Worm (Caenorhabditis elegans): Measurements from ENCODE around the gene R10D12.10.

R10D12.10 gene

DNA sequence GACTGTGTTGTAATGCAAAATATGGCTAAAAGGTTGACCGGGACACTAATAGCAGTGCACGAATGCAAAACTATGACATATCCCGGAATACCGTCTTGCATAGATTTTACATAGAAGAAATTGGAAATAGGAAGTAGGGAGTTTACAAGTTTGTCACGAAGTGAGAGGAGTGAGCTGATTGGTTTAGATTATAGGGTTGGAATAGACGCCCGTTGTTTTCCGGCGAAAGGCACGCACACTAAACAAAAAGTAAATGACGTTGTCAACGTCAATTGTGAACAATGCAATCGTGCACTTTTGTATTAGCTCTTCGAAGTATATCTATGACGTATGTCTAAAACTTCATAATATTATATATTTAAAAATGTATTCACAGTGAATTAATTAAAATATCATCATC, 2.8 kb upstream of the R10D12.10 start, which contains the start of gene srh-24:
Gene srh-24, minus strand, starts transcription at position 101 of the 400 bp plus-strand sequence.
- TF ChIP-seq nhr-237 (tag; optimal IDR thresholded peaks at IDR 0.05) = no peak
- no peak for TF ChIP-seq mep-1 (tag; optimal IDR thresholded peaks at IDR 0.05)
- TF ChIP-seq snpc-4 (tag; optimal IDR thresholded peaks at IDR 0.05) = no peak
- no peak for TF ChIP-seq sem-2 (GFP tag; optimal IDR thresholded peaks at IDR 0.05)
- no peak for TF ChIP-seq nhr-2 (tag; optimal IDR thresholded peaks at IDR 0.05)
- no peak for TF ChIP-seq zip-8 (tag; optimal IDR thresholded peaks at IDR 0.05)
- no peak for TF ChIP-seq mls-2 (tag; optimal IDR thresholded peaks at IDR 0.05)
- no peak for TF ChIP-seq drap-1 (GFP tag; optimal IDR thresholded peaks at IDR 0.05)
- TF ChIP-seq bed-3 (GFP tag; optimal IDR thresholded peaks at IDR 0.05) = no peak
- no peak for TF ChIP-seq unc-120 (tag; optimal IDR thresholded peaks at IDR 0.05; ENCODE audit: poor library complexity, severe bottlenecking)
- TF ChIP-seq nhr-76 (tag; optimal IDR thresholded peaks at IDR 0.05) = no peak
- TF ChIP-seq elt-1 (tag; optimal IDR thresholded peaks at IDR 0.05; ENCODE audit: borderline replicate concordance, insufficient read depth) = no peak
- no peak for TF ChIP-seq lin-13 (tag; optimal IDR thresholded peaks at IDR 0.05)
- no peak for TF ChIP-seq ceh-43 (GFP tag; optimal IDR thresholded peaks at IDR 0.05)
- no peak for TF ChIP-seq flh-1 (GFP tag; optimal IDR thresholded peaks at IDR 0.05)
- TF ChIP-seq cnd-1 (tag; optimal IDR thresholded peaks at IDR 0.05) = no peak

ce11 chrV:13957691-13958090, 456 bp downstream of the R10D12.10 start:
- TF ChIP-seq ces-1 (GFP tag; optimal IDR thresholded peaks at IDR 0.05) (no peak), M03D4.4 (tag; optimal IDR thresholded peaks at IDR 0.05) (no peak), flh-1 (GFP tag; optimal IDR thresholded peaks at IDR 0.05) (no peak), ceh-83 (GFP tag; optimal IDR thresholded peaks at IDR 0.05) (no peak), elt-1 (tag; optimal IDR thresholded peaks at IDR 0.05; ENCODE audit: borderline replicate concordance, insufficient read depth) (no peak), ztf-11 (tag; optimal IDR thresholded peaks at IDR 0.05) (no peak), unc-39 (tag; optimal IDR thresholded peaks at IDR 0.05) (no peak), sem-2 (GFP tag; optimal IDR thresholded peaks at IDR 0.05) (no peak), nhr-76 (tag; optimal IDR thresholded peaks at IDR 0.05) (no peak), mab-5 (tag; optimal IDR thresholded peaks at IDR 0.05) (no peak), snpc-4 (tag; optimal IDR thresholded peaks at IDR 0.05) (no peak), sptf-1 (tag; optimal IDR thresholded peaks at IDR 0.05) (no peak), zip-8 (tag; optimal IDR thresholded peaks at IDR 0.05) (no peak), nhr-12 (tag; optimal IDR thresholded peaks at IDR 0.05) (no peak), mep-1 (tag; optimal IDR thresholded peaks at IDR 0.05) (no peak), drap-1 (GFP tag; optimal IDR thresholded peaks at IDR 0.05) (no peak), lin-13 (tag; optimal IDR thresholded peaks at IDR 0.05) (no peak)

ce11 chrV:13955370-13956089, 2.6 kb downstream of the R10D12.10 start:
- TF ChIP-seq nhr-12 (tag; optimal IDR thresholded peaks at IDR 0.05) (no peak), mab-5 (tag; optimal IDR thresholded peaks at IDR 0.05) (no peak), mep-1 (tag; optimal IDR thresholded peaks at IDR 0.05) (no peak), nhr-2 (tag; optimal IDR thresholded peaks at IDR 0.05) (no peak), mls-2 (tag; optimal IDR thresholded peaks at IDR 0.05) (no peak), lin-13 (tag; optimal IDR thresholded peaks at IDR 0.05) (no peak), drap-1 (GFP tag; optimal IDR thresholded peaks at IDR 0.05) (no peak), ceh-39 (tag; optimal IDR thresholded peaks at IDR 0.05) (no peak), cnd-1 (tag; optimal IDR thresholded peaks at IDR 0.05) (no peak), nhr-237 (tag; optimal IDR thresholded peaks at IDR 0.05) (no peak), lsy-2 (tag; optimal IDR thresholded peaks at IDR 0.05) (no peak), lin-32 (GFP tag; optimal IDR thresholded peaks at IDR 0.05) (no peak), zip-8 (tag; optimal IDR thresholded peaks at IDR 0.05) (no peak), bed-3 (GFP tag; optimal IDR thresholded peaks at IDR 0.05) (no peak)

- TF ChIP-seq ham-2 (GFP tag; optimal IDR thresholded peaks at IDR 0.05) = no peak
- TF ChIP-seq unc-62 (GFP tag; optimal IDR thresholded peaks at IDR 0.05) = no peak
- no peak for TF ChIP-seq mep-1 (tag; optimal IDR thresholded peaks at IDR 0.05)
- no peak for TF ChIP-seq lin-13 (tag; optimal IDR thresholded peaks at IDR 0.05)
- TF ChIP-seq unc-39 (tag; optimal IDR thresholded peaks at IDR 0.05) = no peak
- no peak for TF ChIP-seq lin-32 (GFP tag; optimal IDR thresholded peaks at IDR 0.05)
- no peak for TF ChIP-seq tbx-8 (GFP tag; optimal IDR thresholded peaks at IDR 0.05)
- no peak for TF ChIP-seq nhr-12 (tag; optimal IDR thresholded peaks at IDR 0.05)
- TF ChIP-seq bed-3 (GFP tag; optimal IDR thresholded peaks at IDR 0.05) = no peak
- TF ChIP-seq lsy-2 (tag; optimal IDR thresholded peaks at IDR 0.05) = no peak
- no peak for TF ChIP-seq nhr-237 (tag; optimal IDR thresholded peaks at IDR 0.05)
These were observed 4.1 kb downstream of the R10D12.10 start, which contains the start of gene swt-6 for ce11 chrV:13954056-13954455. Gene swt-6, plus strand, starts transcription at chrV:13954356.
